Fruit fly (Drosophila melanogaster) whole organism, embryonic: ENCODE measurements around the gene Iris.

Experiments
- Antp ChIP-seq: fragments of 200-800 bp; sonication (Bioruptor generic); optimal IDR thresholded peaks from 3 replicates; lab custom pipeline; 2016; ENCODE audit warnings: missing biosample characterization, missing genetic modification characterization
- C15 ChIP-seq: fragments of 200-800 bp; sonication (Bioruptor generic); IDR thresholded peaks from 3 replicates; pipeline ENCODE4 v1.3.6; 2022; ENCODE audit warnings: missing biosample characterization, missing genetic modification characterization
- CG11504 ChIP-seq: fragments of 200-800 bp; sonication (Bioruptor generic); optimal IDR thresholded peaks from 3 replicates; lab custom pipeline; 2019; ENCODE audit warnings: missing biosample characterization, mild to moderate bottlenecking, missing genetic modification characterization, moderate library complexity
- CG13775 ChIP-seq: fragments of 200-800 bp; sonication (Bioruptor generic); optimal IDR thresholded peaks from 3 replicates; lab custom pipeline; 2017; ENCODE audit warnings: missing biosample characterization, mild to moderate bottlenecking, missing genetic modification characterization
- CG13894 ChIP-seq: fragments of 200-800 bp; sonication (Bioruptor generic); optimal IDR thresholded peaks from 3 replicates; lab custom pipeline; 2018; ENCODE audit warnings: missing biosample characterization, mild to moderate bottlenecking, missing genetic modification characterization, moderate library complexity
- CG14441 ChIP-seq: fragments of 200-800 bp; sonication (Bioruptor generic); IDR thresholded peaks from 2 replicates; pipeline ENCODE4 v1.3.6; 2022; ENCODE audit warnings: missing biosample characterization, missing genetic modification characterization
- CG15514 ChIP-seq: fragments of 200-800 bp; sonication (Bioruptor generic); optimal IDR thresholded peaks from 3 replicates; lab custom pipeline; 2017; ENCODE audit warnings: missing biosample characterization, missing genetic modification characterization, mild to moderate bottlenecking, moderate library complexity, missing genetic modification reagents
- CG16815 ChIP-seq: fragments of 200-800 bp; sonication (Bioruptor generic); optimal IDR thresholded peaks from 3 replicates; lab custom pipeline; 2017; ENCODE audit warnings: missing biosample characterization, mild to moderate bottlenecking, missing genetic modification characterization
- CG2116 ChIP-seq: fragments of 200-800 bp; sonication (Bioruptor generic); optimal IDR thresholded peaks from 3 replicates; lab custom pipeline; 2018; ENCODE audit warnings: missing biosample characterization, mild to moderate bottlenecking, missing genetic modification characterization
- CG32532 ChIP-seq: fragments of 200-800 bp; sonication (Bioruptor generic); IDR thresholded peaks from 2 replicates; pipeline ENCODE4 v1.3.6; 2022; ENCODE audit warnings: missing biosample characterization, missing genetic modification characterization
- CG3407 ChIP-seq: fragments of 200-800 bp; sonication (Bioruptor generic); optimal IDR thresholded peaks from 2 replicates; lab custom pipeline; 2018; ENCODE audit warnings: missing biosample characterization, mild to moderate bottlenecking, missing genetic modification characterization
- CG4617 ChIP-seq: fragments of 200-800 bp; sonication (Bioruptor generic); optimal IDR thresholded peaks from 3 replicates; lab custom pipeline; 2016; ENCODE audit warnings: missing biosample characterization, missing genetic modification characterization, borderline replicate concordance
- CG6272 ChIP-seq: fragments of 200-800 bp; sonication (Bioruptor generic); IDR thresholded peaks from 2 replicates; pipeline ENCODE4 v1.3.6; 2022; ENCODE audit warnings: missing biosample characterization, missing genetic modification characterization
- CG6689 ChIP-seq: fragments of 200-800 bp; sonication (Bioruptor generic); IDR thresholded peaks from 2 replicates; pipeline ENCODE4 v1.3.6; 2022; ENCODE audit warnings: missing biosample characterization, missing genetic modification characterization
- CG6791 ChIP-seq: fragments of 200-800 bp; sonication (Bioruptor generic); IDR thresholded peaks from 3 replicates; pipeline ENCODE4 v1.3.6; 2022; ENCODE audit warnings: missing biosample characterization, missing genetic modification characterization; ENCODE audit not compliant: partially characterized antibody
- CG7839 ChIP-seq: fragments of 200-800 bp; sonication (Bioruptor generic); optimal IDR thresholded peaks from 3 replicates; lab custom pipeline; 2018; ENCODE audit warnings: missing biosample characterization, mild to moderate bottlenecking, missing genetic modification characterization, moderate library complexity
- CG7928 ChIP-seq: fragments of 200-800 bp; sonication (Bioruptor generic); optimal IDR thresholded peaks from 2 replicates; lab custom pipeline; 2017; ENCODE audit warnings: missing biosample characterization, mild to moderate bottlenecking, missing genetic modification characterization
- CG9215 ChIP-seq: fragments of 200-800 bp; sonication (Bioruptor generic); IDR thresholded peaks from 2 replicates; pipeline ENCODE4 v1.3.6; 2022; ENCODE audit warnings: missing biosample characterization, missing genetic modification characterization
- D ChIP-seq, 2 experiments: fragments of 200-800 bp in 1 of 2; fragments of >200 bp in 1 of 2; sonication (Bioruptor generic) in 1 of 2; optimal IDR thresholded peaks; 2 replicates in 1 of 2; 3 replicates in 1 of 2; lab custom pipeline; 2017; ENCODE audit warnings: mild to moderate bottlenecking in 1 of 2, missing biosample characterization in 1 of 2, missing genetic modification characterization in 1 of 2, missing genetic modification reagents in 1 of 2
- Drgx ChIP-seq: fragments of 200-800 bp; sonication (Bioruptor generic); IDR thresholded peaks from 2 replicates; pipeline ENCODE4 v1.3.6; 2022; ENCODE audit warnings: missing biosample characterization, missing genetic modification characterization
- E2f1 ChIP-seq: fragments of 200-800 bp; sonication (Bioruptor generic); IDR thresholded peaks from 2 replicates; pipeline ENCODE4 v1.3.6; 2022; ENCODE audit warnings: missing biosample characterization, missing genetic modification characterization
- Gug ChIP-seq: fragments of 200-800 bp; sonication (Bioruptor generic); IDR thresholded peaks from 4 replicates; pipeline ENCODE4 v1.3.6; 2022; ENCODE audit warnings: missing biosample characterization, missing genetic modification characterization
- Hand ChIP-seq: fragments of 200-800 bp; sonication (Bioruptor generic); optimal IDR thresholded peaks from 2 replicates; lab custom pipeline; 2017; ENCODE audit warnings: mild to moderate bottlenecking, missing biosample characterization, missing genetic modification reagents, missing genetic modification characterization
- HmgZ ChIP-seq: fragments of 200-800 bp; sonication (Bioruptor generic); optimal IDR thresholded peaks from 2 replicates; lab custom pipeline; 2018; ENCODE audit warnings: missing biosample characterization, mild to moderate bottlenecking, missing genetic modification characterization
- Hsf ChIP-seq: fragments of 200-800 bp; sonication (Bioruptor generic); optimal IDR thresholded peaks from 3 replicates; lab custom pipeline; 2016; ENCODE audit warnings: missing biosample characterization, missing genetic modification characterization
- Mad ChIP-seq: fragments of 200-800 bp; sonication (Bioruptor generic); optimal IDR thresholded peaks from 2 replicates; lab custom pipeline; 2016; ENCODE audit warnings: missing biosample characterization, missing genetic modification characterization
- Nf-YB ChIP-seq: fragments of 200-800 bp; sonication (Bioruptor generic); optimal IDR thresholded peaks from 3 replicates; lab custom pipeline; 2019; ENCODE audit warnings: missing biosample characterization, mild to moderate bottlenecking, missing genetic modification characterization, moderate library complexity
- Nf-YC ChIP-seq: fragments of 200-800 bp; optimal IDR thresholded peaks from 3 replicates; lab custom pipeline; 2019; ENCODE audit warnings: missing biosample characterization, mild to moderate bottlenecking, missing genetic modification characterization, moderate library complexity
- NfI ChIP-seq: fragments of 200-800 bp; sonication (Bioruptor generic); optimal IDR thresholded peaks from 3 replicates; lab custom pipeline; 2018; ENCODE audit warnings: missing biosample characterization, mild to moderate bottlenecking, missing genetic modification characterization, moderate library complexity
- Rx ChIP-seq: fragments of 200-800 bp; sonication (Bioruptor generic); IDR thresholded peaks from 2 replicates; pipeline ENCODE4 v1.3.6; 2022; ENCODE audit warnings: missing biosample characterization, missing genetic modification characterization
- Side ChIP-seq: fragments of 200-800 bp; sonication (Bioruptor generic); optimal IDR thresholded peaks from 2 replicates; lab custom pipeline; 2016; ENCODE audit warnings: missing biosample characterization, missing genetic modification characterization
- Trl ChIP-seq, 3 experiments: fragments of >200 bp in 2 of 3; fragments of 200-800 bp in 1 of 3; sonication (Bioruptor generic) in 1 of 3; optimal IDR thresholded peaks; 2 replicates in 1 of 3; 3 replicates in 2 of 3; lab custom pipeline; 2016 to 2017; ENCODE audit warnings: missing biosample characterization in 1 of 3, missing genetic modification characterization in 1 of 3
- ci ChIP-seq: fragments of 200-800 bp; sonication (Bioruptor generic); IDR thresholded peaks from 3 replicates; pipeline ENCODE4 v1.3.6; 2022; ENCODE audit warnings: missing biosample characterization, missing genetic modification characterization
- crc ChIP-seq: fragments of 200-800 bp; sonication (Bioruptor generic); optimal IDR thresholded peaks from 2 replicates; lab custom pipeline; 2016; ENCODE audit warnings: missing biosample characterization, missing genetic modification characterization
- dpn ChIP-seq, 2 experiments: fragments of 200-800 bp; sonication (Bioruptor generic); optimal IDR thresholded peaks; 3 replicates each; lab custom pipeline; 2016; ENCODE audit warnings: missing biosample characterization in 2 of 2, missing genetic modification characterization in 2 of 2
- ewg ChIP-seq: fragments of 200-800 bp; sonication (Bioruptor generic); optimal IDR thresholded peaks from 3 replicates; lab custom pipeline; 2017; ENCODE audit warnings: mild to moderate bottlenecking, missing biosample characterization, missing genetic modification reagents, missing genetic modification characterization
- gro ChIP-seq: fragments of 200-800 bp; sonication (Bioruptor generic); optimal IDR thresholded peaks from 2 replicates; lab custom pipeline; 2016; ENCODE audit warnings: missing biosample characterization, missing genetic modification characterization
- ken ChIP-seq: fragments of 200-800 bp; sonication (Bioruptor generic); IDR thresholded peaks from 3 replicates; pipeline ENCODE4 v1.3.6; 2022; ENCODE audit warnings: missing biosample characterization, missing genetic modification characterization
- lola ChIP-seq, 3 experiments: fragments of >200 bp in 2 of 3; fragments of 200-800 bp in 1 of 3; sonication (Bioruptor generic) in 1 of 3; optimal IDR thresholded peaks; 2 replicates each; lab custom pipeline; 2017 to 2019; ENCODE audit warnings: missing biosample characterization in 3 of 3, missing genetic modification characterization in 3 of 3, mild to moderate bottlenecking in 1 of 3, moderate library complexity in 1 of 3
- lov ChIP-seq, 2 experiments: fragments of 200-800 bp in 1 of 2; fragments of >200 bp in 1 of 2; sonication (Bioruptor generic) in 1 of 2; IDR thresholded peaks in 1 of 2; optimal IDR thresholded peaks in 1 of 2; 2 replicates in 1 of 2; 3 replicates in 1 of 2; pipeline versions ENCODE4 v1.3.6 to Lab custom; 2017 to 2022; ENCODE audit warnings: missing biosample characterization in 1 of 2, missing genetic modification characterization in 1 of 2
- mam ChIP-seq: fragments of 200-800 bp; sonication (Bioruptor generic); optimal IDR thresholded peaks from 3 replicates; lab custom pipeline; 2016; ENCODE audit warnings: missing biosample characterization, missing genetic modification characterization
- nau ChIP-seq: fragments of 200-800 bp; sonication (Bioruptor generic); optimal IDR thresholded peaks from 3 replicates; lab custom pipeline; 2017; ENCODE audit warnings: missing biosample characterization, mild to moderate bottlenecking, missing genetic modification characterization, missing genetic modification reagents
- onecut ChIP-seq: fragments of 200-800 bp; sonication (Bioruptor generic); IDR thresholded peaks from 2 replicates; pipeline ENCODE4 v1.3.6; 2022; ENCODE audit warnings: missing biosample characterization, missing genetic modification characterization
- slp2 ChIP-seq: fragments of 200-800 bp; sonication (Bioruptor generic); optimal IDR thresholded peaks from 2 replicates; lab custom pipeline; 2016; ENCODE audit warnings: missing biosample characterization, missing genetic modification characterization
- stc ChIP-seq: fragments of 200-800 bp; sonication (Bioruptor generic); IDR thresholded peaks from 2 replicates; pipeline ENCODE4 v1.3.6; 2022; ENCODE audit warnings: missing biosample characterization, missing genetic modification characterization
- ttk ChIP-seq: fragments of 200-800 bp; sonication (Bioruptor generic); IDR thresholded peaks from 2 replicates; pipeline ENCODE4 v2.1.2; 2022; ENCODE audit warnings: missing biosample characterization, missing genetic modification characterization

Iris gene

DNA sequence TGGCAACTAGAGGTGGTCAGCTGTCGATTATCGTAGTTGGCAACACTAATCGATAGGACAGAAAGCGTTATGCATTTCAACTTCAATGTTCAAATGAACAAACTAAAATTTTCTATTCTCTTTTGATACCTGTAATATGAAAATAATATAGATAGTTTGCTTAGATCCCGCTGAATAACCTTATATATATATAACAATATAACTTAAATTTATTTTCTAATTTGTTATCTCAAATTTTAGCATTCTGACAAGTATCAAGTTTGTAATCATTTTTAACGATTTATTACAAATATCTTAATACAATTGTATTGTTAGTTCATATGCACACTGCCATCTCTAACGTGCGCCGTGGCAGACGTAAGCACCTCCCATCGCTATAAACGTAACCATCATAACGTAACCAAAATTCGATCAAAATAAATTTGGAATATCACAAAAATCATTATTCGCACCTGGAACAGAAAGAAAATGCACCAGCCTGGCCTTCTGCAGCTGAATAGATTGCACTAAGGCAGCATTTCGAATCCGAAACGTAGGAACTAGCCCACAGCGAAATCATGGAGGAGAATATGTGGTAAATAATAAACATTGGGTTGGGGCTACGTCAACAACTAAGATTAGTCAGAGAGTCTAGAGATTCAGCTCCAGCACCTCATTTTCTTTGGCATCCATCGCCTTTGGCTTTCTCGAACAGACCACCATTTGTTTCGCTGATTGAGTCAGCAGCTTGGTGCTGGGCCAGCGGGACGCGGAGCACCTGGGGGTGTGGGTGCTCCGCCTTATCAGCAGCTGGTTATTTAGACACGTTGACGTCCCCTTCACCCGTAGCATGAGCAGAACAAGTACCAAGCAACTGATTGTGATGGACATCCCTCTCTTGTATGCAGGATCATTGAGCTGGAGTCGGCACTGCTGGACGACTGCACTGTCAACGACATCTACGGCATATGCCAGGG is 4.7 kb downstream of the Iris start, which contains the start of the genes Pino and TBC1D23 (continued):
- TF ChIP-seq CG13775 (GFP tag; lab: Kevin White, UChicago), result peak; percentile 75
- TF ChIP-seq onecut (GFP tag; lab: Robert Waterston, UW), result peak; percentile 33; the same call in 1 of the 2 replicates
- peak; percentile 66 for TF ChIP-seq E2f1 (GFP tag; lab: Robert Waterston, UW)
- TF ChIP-seq nau (GFP tag; lab: Kevin White, UChicago), result no peak
- peak; percentile 32 for TF ChIP-seq ewg (GFP tag; lab: Kevin White, UChicago)
- peak; percentile 56; the same call in 1 of the 3 replicates for TF ChIP-seq CG6791 (GFP tag; lab: Robert Waterston, UW)
- TF ChIP-seq CG7928 (GFP tag; lab: Kevin White, UChicago), result peak; percentile 7
- peak; percentile 81 for TF ChIP-seq CG32532 (GFP tag; lab: Robert Waterston, UW)
- TF ChIP-seq NfI (GFP tag; lab: Kevin White, UChicago), result peak; percentile 77
- TF ChIP-seq CG14441 (GFP tag; lab: Robert Waterston, UW), result peak; percentile 79
- TF ChIP-seq lola (GFP tag; optimal IDR thresholded peaks at IDR 0.05; lab: Kevin White, UChicago), result peak in 1 of 3 experiments; percentile 79
- peak; percentile 41 for TF ChIP-seq Nf-YB (GFP tag; lab: Kevin White, UChicago)
- peak; percentile 20 for TF ChIP-seq HmgZ (tag; lab: Kevin White, UChicago)
- TF ChIP-seq stc, result peak; percentile 21; the same call in 1 of the 2 replicates
- peak; percentile 56 for TF ChIP-seq CG16815 (GFP tag; lab: Kevin White, UChicago)
- peak; percentile 72; the same call in 1 of the 3 replicates for TF ChIP-seq ken (GFP tag; lab: Robert Waterston, UW)
- no peak for TF ChIP-seq ci
- peak; percentile 36; the same call in 1 of the 3 replicates for TF ChIP-seq C15
- peak; percentile 79 for TF ChIP-seq CG7839 (tag; lab: Kevin White, UChicago)
- TF ChIP-seq CG9215 (GFP tag; lab: Robert Waterston, UW), result peak; percentile 75
- TF ChIP-seq CG2116 (GFP tag; lab: Kevin White, UChicago), result peak; percentile 75
- TF ChIP-seq CG13894 (tag; lab: Kevin White, UChicago), result peak; percentile 37
- TF ChIP-seq Nf-YC (tag; lab: Kevin White, UChicago), result peak; percentile 67
- peak; percentile 65 for TF ChIP-seq CG6272 (GFP tag; lab: Robert Waterston, UW)
- peak; percentile 2 for TF ChIP-seq CG3407 (GFP tag; lab: Kevin White, UChicago)
- no peak for TF ChIP-seq Hand (GFP tag; lab: Kevin White, UChicago)
- peak; percentile 36 for TF ChIP-seq Hsf (GFP tag; lab: Kevin White, UChicago)
- peak; percentile 68 for TF ChIP-seq CG6689 (GFP tag; lab: Robert Waterston, UW)
- TF ChIP-seq ttk (GFP tag; lab: Robert Waterston, UW), result peak; percentile 59; the same call in 1 of the 2 replicates
- peak; percentile 75 for TF ChIP-seq CG11504
- peak; percentile 73; the same call in 3 of the 4 replicates for TF ChIP-seq Gug (GFP tag; lab: Robert Waterston, UW)
- TF ChIP-seq CG15514, result peak; percentile 79
- peak; percentile 31 for TF ChIP-seq Mad (GFP tag; lab: Kevin White, UChicago)
- no peak for TF ChIP-seq CG4617 (GFP tag; lab: Kevin White, UChicago)
- 0 out of 2 replicates have a peak, but pooled peaks have one; percentile 21 for TF ChIP-seq Drgx (GFP tag; lab: Robert Waterston, UW)
- TF ChIP-seq Side, result no peak
- peak; percentile 68 for TF ChIP-seq mam (GFP tag; lab: Kevin White, UChicago)
- no peak for TF ChIP-seq Trl (optimal IDR thresholded peaks at IDR 0.05; lab: Kevin White, UChicago)
- peak; percentile 2 for TF ChIP-seq Trl (GFP tag; optimal IDR thresholded peaks at IDR 0.05; lab: Kevin White, UChicago)
- TF ChIP-seq D (optimal IDR thresholded peaks at IDR 0.05; lab: Kevin White, UChicago), result no peak
- peak; percentile 45 for TF ChIP-seq D (GFP tag; optimal IDR thresholded peaks at IDR 0.05; lab: Kevin White, UChicago)
- peak; percentile 43 to 79 for TF ChIP-seq dpn (GFP tag; optimal IDR thresholded peaks at IDR 0.05; lab: Kevin White, UChicago)
- TF ChIP-seq gro (GFP tag; lab: Kevin White, UChicago), result no peak
- peak; percentile 44; the same call in 1 of the 2 replicates for TF ChIP-seq Rx (GFP tag; lab: Robert Waterston, UW)
- no peak for TF ChIP-seq crc (GFP tag; lab: Kevin White, UChicago)
- no peak for TF ChIP-seq lov (optimal IDR thresholded peaks at IDR 0.05; lab: Kevin White, UChicago)
- 0 out of 3 replicates have a peak, but pooled peaks have one; percentile 23 for TF ChIP-seq lov (GFP tag; IDR thresholded peaks at IDR 0.05; lab: Robert Waterston, UW)
- TF ChIP-seq slp2 (GFP tag; lab: Kevin White, UChicago), result peak; percentile 15
- peak; percentile 36 for TF ChIP-seq Antp (GFP tag; lab: Kevin White, UChicago)
